Worm (Caenorhabditis elegans): ENCODE data around the gene his-37.
A peak's percentile ranks its signal among the peaks of the same experiment; 100 is the strongest.

his-37 gene

DNA sequence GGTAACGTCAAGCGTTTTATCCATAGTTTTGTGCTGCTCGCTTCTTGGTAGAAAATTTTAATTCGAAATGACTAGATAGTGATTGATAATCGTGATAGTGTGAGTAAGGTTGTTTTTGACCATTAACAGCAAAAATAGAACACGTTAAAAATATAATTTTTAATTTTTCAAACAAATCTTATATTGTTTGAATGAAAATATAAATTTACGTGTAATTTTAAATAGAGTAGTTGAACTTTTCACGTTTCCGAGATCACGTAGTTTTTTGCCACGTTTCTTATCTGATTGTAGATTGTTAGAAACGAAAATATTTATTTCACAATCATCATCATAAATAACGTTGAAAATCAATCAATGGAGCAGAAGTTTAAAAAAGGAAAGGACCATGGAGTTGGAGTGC, 15.4 kb upstream of the his-37 start, which contains the start of the genes C50F4.10 and pfk-1.2:
Gene C50F4.10, minus strand, starts transcription at position 101 of the 400 bp plus-strand sequence.
Gene pfk-1.2, plus strand, starts transcription at position 325 of the 400 bp plus-strand sequence.
- TF ChIP-seq ztf-22 (GFP tag; optimal IDR thresholded peaks at IDR 0.05) (no peak), F33H1.4 (GFP tag; IDR thresholded peaks at IDR 0.05) (no peak), fkh-3 (tag; optimal IDR thresholded peaks at IDR 0.05) (no peak), F39B2.1 (GFP tag; IDR thresholded peaks at IDR 0.05) (no peak), cebp-2 (GFP tag; IDR thresholded peaks at IDR 0.05) (no peak), egl-44 (GFP tag; IDR thresholded peaks at IDR 0.05) (no peak), hlh-12 (tag; optimal IDR thresholded peaks at IDR 0.05) (no peak), F57A8.1 (GFP tag; optimal IDR thresholded peaks at IDR 0.05) (no peak), aptf-3 (GFP tag; IDR thresholded peaks at IDR 0.05) (no peak), sptf-2 (GFP tag; optimal IDR thresholded peaks at IDR 0.05) (no peak), F22D6.2 (tag; optimal IDR thresholded peaks at IDR 0.05) (no peak), nhr-27 (tag; optimal IDR thresholded peaks at IDR 0.05) (no peak), attf-3 (GFP tag; conservative IDR thresholded peaks at IDR 0.05) (no peak), unc-130 (GFP tag; optimal IDR thresholded peaks at IDR 0.05) (no peak), unc-62 (GFP tag; optimal IDR thresholded peaks at IDR 0.05) (no peak), ets-4 (GFP tag; optimal IDR thresholded peaks at IDR 0.05) (no peak), T07F8.4 (tag; optimal IDR thresholded peaks at IDR 0.05) (no peak), Y67H2A.10 (GFP tag; conservative IDR thresholded peaks at IDR 0.05) (no peak), nhr-80 (tag; optimal IDR thresholded peaks at IDR 0.05) (no peak), aptf-2 (GFP tag; conservative IDR thresholded peaks at IDR 0.05) (no peak)

DNA sequence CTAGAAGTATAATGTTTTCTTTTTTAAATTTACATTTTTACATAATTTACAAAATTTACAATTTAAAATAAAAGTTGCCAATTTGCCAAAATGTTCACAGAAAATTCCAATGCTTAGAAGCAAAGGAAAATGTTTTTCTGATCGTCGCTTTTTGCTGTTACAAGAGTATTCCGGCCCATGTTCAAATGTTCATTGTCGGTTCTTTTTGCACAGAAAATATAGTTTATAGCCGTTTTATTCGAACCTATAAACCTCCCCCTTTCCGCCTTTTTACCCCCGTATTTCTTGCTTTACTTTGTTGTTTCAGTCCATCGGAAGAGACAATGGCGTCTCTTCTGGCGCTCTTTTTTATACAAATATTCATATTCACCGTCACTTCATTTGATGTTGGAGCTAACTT, 12.3 kb upstream of the his-37 start, which contains the start of gene tag-329:
Gene tag-329, plus strand, starts transcription at position 301 of the 400 bp plus-strand sequence.
- no peak for TF ChIP-seq fkh-3 (tag; optimal IDR thresholded peaks at IDR 0.05)
- no peak for TF ChIP-seq dpl-1 (GFP tag; optimal IDR thresholded peaks at IDR 0.05)
- no peak for TF ChIP-seq ets-4 (GFP tag; optimal IDR thresholded peaks at IDR 0.05)
- no peak for TF ChIP-seq cebp-1 (GFP tag; IDR thresholded peaks at IDR 0.05)
- TF ChIP-seq cebp-1 (tag; optimal IDR thresholded peaks at IDR 0.05) = no peak
- TF ChIP-seq ztf-28 (GFP tag; IDR thresholded peaks at IDR 0.05) = no peak
- TF ChIP-seq mcd-1 (GFP tag; IDR thresholded peaks at IDR 0.05) = no peak
- no peak for TF ChIP-seq D2030.7 (GFP tag; IDR thresholded peaks at IDR 0.05)
- TF ChIP-seq sdz-38 (tag; optimal IDR thresholded peaks at IDR 0.05) = no peak

DNA sequence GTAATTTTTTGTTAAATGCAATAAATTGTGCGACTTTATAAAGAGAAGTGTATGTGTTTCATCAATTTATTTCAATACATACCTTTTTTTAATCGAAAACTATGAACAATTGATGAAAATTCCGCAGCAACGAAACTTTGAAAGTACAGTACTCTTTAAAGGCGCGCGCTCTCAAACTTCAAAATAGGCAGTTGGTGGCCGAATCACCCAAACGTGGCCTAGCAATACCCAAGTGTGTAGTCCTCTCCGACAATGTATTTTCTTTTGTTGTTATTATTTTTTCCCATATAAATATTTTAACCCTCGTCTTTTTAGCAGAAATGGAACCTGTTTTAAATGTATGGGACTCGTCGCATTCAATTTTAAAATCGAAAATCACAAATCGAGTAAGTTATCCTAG, 10.4 kb upstream of the his-37 start, which contains the start of gene C50F4.4:
Gene C50F4.4, plus strand, starts transcription at position 267 of the 400 bp plus-strand sequence.
- TF ChIP-seq dpl-1 (GFP tag; optimal IDR thresholded peaks at IDR 0.05) (peak; percentile 17), ztf-25 (GFP tag; IDR thresholded peaks at IDR 0.05) (no peak), dox-1 (GFP tag; IDR thresholded peaks at IDR 0.05) (peak; percentile 71), F23B12.7 (tag; optimal IDR thresholded peaks at IDR 0.05; ENCODE audit: insufficient read depth) (no peak), lsl-1 (GFP tag; optimal IDR thresholded peaks at IDR 0.05) (peak; percentile 80), efl-1 (GFP tag; optimal IDR thresholded peaks at IDR 0.05) (peak; percentile 50), ceh-91 (GFP tag; IDR thresholded peaks at IDR 0.05) (0 out of 2 replicates have a peak, but pooled peaks have one; percentile 45), ceh-100 (GFP tag; IDR thresholded peaks at IDR 0.05) (no peak), madf-8 (GFP tag; conservative IDR thresholded peaks at IDR 0.05) (peak; percentile 49), chd-7 (tag; optimal IDR thresholded peaks at IDR 0.05) (no peak), xnd-1 (tag; optimal IDR thresholded peaks at IDR 0.05) (peak; percentile 26), hmg-1.2 (GFP tag; IDR thresholded peaks at IDR 0.05) (0 out of 2 replicates have a peak, but pooled peaks have one; percentile 15), egl-44 (GFP tag; IDR thresholded peaks at IDR 0.05) (no peak), cebp-1 (GFP tag; IDR thresholded peaks at IDR 0.05) (peak; percentile 34; the same call in 1 of the 2 replicates), cebp-1 (tag; optimal IDR thresholded peaks at IDR 0.05) (no peak), unc-130 (GFP tag; optimal IDR thresholded peaks at IDR 0.05) (peak; percentile 66), madf-6 (GFP tag; IDR thresholded peaks at IDR 0.05) (peak; percentile 85), attf-6 (GFP tag; IDR thresholded peaks at IDR 0.05) (peak; percentile 57), F49E8.2 (tag; optimal IDR thresholded peaks at IDR 0.05; ENCODE audit: insufficient read depth) (peak; percentile 45), K11D2.4 (GFP tag; IDR thresholded peaks at IDR 0.05) (peak; percentile 58; the same call in 1 of the 2 replicates), ZK185.1 (tag; optimal IDR thresholded peaks at IDR 0.05; ENCODE audit: poor library complexity, severe bottlenecking) (peak; percentile 69), ceh-79 (tag; optimal IDR thresholded peaks at IDR 0.05) (no peak), snpc-3.4 (tag; optimal IDR thresholded peaks at IDR 0.05) (peak; percentile 53), D2030.7 (GFP tag; IDR thresholded peaks at IDR 0.05) (peak; percentile 32; the same call in 1 of the 2 replicates), him-1 (tag; optimal IDR thresholded peaks at IDR 0.05) (peak; percentile 50)

All from whole organism, young adult.